Worm (Caenorhabditis elegans) whole organism, mixed stage, embryonic: Measurements from ENCODE around the gene C02B8.3.
A peak's percentile ranks its signal among the peaks of the same experiment; 100 is the strongest.

Experiments
- M03D4.4 ChIP-seq: sonication (generic microtip); optimal IDR thresholded peaks from 2 replicates; lab custom pipeline; 2017; ENCODE audit warnings: mild to moderate bottlenecking, missing genetic modification characterization, missing compliant biosample characterization
- blmp-1 ChIP-seq: fragments of 150-350 bp; optimal IDR thresholded peaks from 2 replicates; lab custom pipeline; 2014; ENCODE audit warnings: missing biosample characterization, missing genetic modification characterization
- ceh-39 ChIP-seq: fragments of 150-350 bp; optimal IDR thresholded peaks from 2 replicates; lab custom pipeline; 2014; ENCODE audit warnings: missing biosample characterization, missing genetic modification characterization
- ceh-43 ChIP-seq: fragments of 200-800 bp; sonication (Bioruptor generic); optimal IDR thresholded peaks from 2 replicates; lab custom pipeline; 2018; ENCODE audit warnings: mild to moderate bottlenecking, missing genetic modification characterization, moderate library complexity, missing compliant biosample characterization
- ceh-83 ChIP-seq: fragments of 200-800 bp; sonication (Bioruptor generic); optimal IDR thresholded peaks from 2 replicates; lab custom pipeline; 2018; ENCODE audit warnings: mild to moderate bottlenecking, missing genetic modification characterization, missing compliant biosample characterization
- ces-1 ChIP-seq: fragments of 150-350 bp; optimal IDR thresholded peaks from 2 replicates; lab custom pipeline; 2014; ENCODE audit warnings: missing biosample characterization, missing genetic modification reagents, missing genetic modification characterization
- cnd-1 ChIP-seq: fragments of 200-800 bp; sonication (Bioruptor generic); optimal IDR thresholded peaks from 2 replicates; lab custom pipeline; 2018; ENCODE audit warnings: mild to moderate bottlenecking, missing genetic modification characterization, missing compliant biosample characterization
- elt-1 ChIP-seq: sonication (generic microtip); optimal IDR thresholded peaks from 2 replicates; lab custom pipeline; 2017; ENCODE audit warnings: missing genetic modification characterization, mild to moderate bottlenecking, missing compliant biosample characterization, antibody characterized with exemption, moderate library complexity, borderline replicate concordance; ENCODE audit not compliant: insufficient read depth
- elt-3 ChIP-seq: fragments of 150-350 bp; optimal IDR thresholded peaks from 2 replicates; lab custom pipeline; 2014; ENCODE audit warnings: missing biosample characterization, missing genetic modification characterization
- ham-2 ChIP-seq: fragments of 200-800 bp; sonication (Bioruptor generic); optimal IDR thresholded peaks from 2 replicates; lab custom pipeline; 2018; ENCODE audit warnings: mild to moderate bottlenecking, missing genetic modification characterization, missing compliant biosample characterization
- hlh-1 ChIP-seq: fragments of 150-350 bp; optimal IDR thresholded peaks from 2 replicates; lab custom pipeline; 2014; ENCODE audit warnings: missing biosample characterization, missing genetic modification reagents, missing genetic modification characterization
- lin-13 ChIP-seq: fragments of 150-350 bp; optimal IDR thresholded peaks from 2 replicates; lab custom pipeline; 2014; ENCODE audit warnings: missing biosample characterization, missing genetic modification characterization
- lin-32 ChIP-seq: fragments of 200-800 bp; sonication (Bioruptor generic); optimal IDR thresholded peaks from 2 replicates; lab custom pipeline; 2018; ENCODE audit warnings: mild to moderate bottlenecking, missing genetic modification characterization, missing compliant biosample characterization
- lsy-2 ChIP-seq: fragments of 150-350 bp; optimal IDR thresholded peaks from 2 replicates; lab custom pipeline; 2014; ENCODE audit warnings: missing biosample characterization, missing genetic modification characterization
- mep-1 ChIP-seq: fragments of 150-350 bp; optimal IDR thresholded peaks from 2 replicates; lab custom pipeline; 2017; ENCODE audit warnings: missing biosample characterization, missing genetic modification reagents, missing genetic modification characterization, inconsistent platforms
- mls-2 ChIP-seq: sonication (generic microtip); optimal IDR thresholded peaks from 2 replicates; lab custom pipeline; 2016; ENCODE audit warnings: mild to moderate bottlenecking, missing genetic modification characterization, moderate library complexity, missing compliant biosample characterization
- nhr-12 ChIP-seq: fragments of 150-350 bp; optimal IDR thresholded peaks from 2 replicates; lab custom pipeline; 2014; ENCODE audit warnings: missing biosample characterization, missing genetic modification characterization
- nhr-2 ChIP-seq: fragments of 150-350 bp; optimal IDR thresholded peaks from 2 replicates; lab custom pipeline; 2014; ENCODE audit warnings: missing biosample characterization, missing genetic modification characterization
- nhr-237 ChIP-seq: fragments of 150-350 bp; optimal IDR thresholded peaks from 2 replicates; lab custom pipeline; 2014; ENCODE audit warnings: missing biosample characterization, missing genetic modification characterization
- nhr-28 ChIP-seq: fragments of 150-350 bp; optimal IDR thresholded peaks from 2 replicates; lab custom pipeline; 2014; ENCODE audit warnings: missing biosample characterization, missing genetic modification characterization
- pha-4 ChIP-seq: fragments of 150-350 bp; optimal IDR thresholded peaks from 2 replicates; lab custom pipeline; 2018; ENCODE audit warnings: missing biosample characterization, missing genetic modification reagents, missing genetic modification characterization
- sem-2 ChIP-seq: fragments of 200-800 bp; sonication (Bioruptor generic); optimal IDR thresholded peaks from 2 replicates; lab custom pipeline; 2018; ENCODE audit warnings: mild to moderate bottlenecking, missing genetic modification characterization, missing compliant biosample characterization
- sptf-1 ChIP-seq: sonication (generic microtip); optimal IDR thresholded peaks from 2 replicates; lab custom pipeline; 2017; ENCODE audit warnings: mild to moderate bottlenecking, missing genetic modification characterization, moderate library complexity, missing compliant biosample characterization
- tbx-8 ChIP-seq: fragments of 200-800 bp; sonication (Bioruptor generic); optimal IDR thresholded peaks from 2 replicates; lab custom pipeline; 2018; ENCODE audit warnings: mild to moderate bottlenecking, missing genetic modification characterization, moderate library complexity, missing compliant biosample characterization
- unc-39 ChIP-seq: fragments of 150-350 bp; optimal IDR thresholded peaks from 2 replicates; lab custom pipeline; 2014; ENCODE audit warnings: missing biosample characterization, missing genetic modification characterization
- unc-62 ChIP-seq: fragments of 150-350 bp; optimal IDR thresholded peaks from 2 replicates; lab custom pipeline; 2014; ENCODE audit warnings: missing biosample characterization, missing genetic modification reagents, missing genetic modification characterization
- zip-8 ChIP-seq: fragments of 150-350 bp; optimal IDR thresholded peaks from 2 replicates; lab custom pipeline; 2014; ENCODE audit warnings: missing biosample characterization, missing genetic modification characterization
- ztf-11 ChIP-seq: fragments of 150-350 bp; optimal IDR thresholded peaks from 2 replicates; lab custom pipeline; 2014; ENCODE audit warnings: missing biosample characterization, missing genetic modification characterization

Gene C02B8.3

ce11 chrX:8156502-8156901, 17.3 kb downstream of the C02B8.3 start:
- TF ChIP-seq ces-1, result no peak
- TF ChIP-seq elt-3, result no peak
- no peak for TF ChIP-seq nhr-28 (tag; lab: Kevin White, UChicago)

ce11 chrX:8157132-8157531, 17.9 kb downstream of the C02B8.3 start:
- TF ChIP-seq nhr-2 (tag; lab: Kevin White, UChicago) (peak; percentile 12), sptf-1 (tag; lab: Kevin White, UChicago) (peak; percentile 58), hlh-1 (peak; percentile 1), tbx-8 (GFP tag; lab: Kevin White, UChicago) (no peak), zip-8 (tag; lab: Kevin White, UChicago) (no peak), nhr-237 (tag; lab: Kevin White, UChicago) (no peak), pha-4 (peak; percentile 46), lin-32 (GFP tag; lab: Kevin White, UChicago) (peak; percentile 38), lin-13 (peak; percentile 95), ces-1 (peak; percentile 18), mep-1 (tag; lab: Kevin White, UChicago) (peak; percentile 94), nhr-12 (no peak), elt-3 (no peak), ztf-11 (peak; percentile 91), cnd-1 (peak; percentile 56), elt-1 (no peak), unc-62 (GFP tag; lab: Kevin White, UChicago) (peak; percentile 30), M03D4.4 (no peak), ham-2 (GFP tag; lab: Kevin White, UChicago) (peak; percentile 60), ceh-39 (tag; lab: Kevin White, UChicago) (peak; percentile 68), lsy-2 (tag; lab: Kevin White, UChicago) (peak; percentile 45)

ce11 chrX:8158975-8159813, 19.9 kb downstream of the C02B8.3 start, which contains the start of gene hil-3:
hil-3 (plus strand) TSS chrX:8159169.
- TF ChIP-seq blmp-1 (tag; lab: Kevin White, UChicago) (no peak), sptf-1 (tag; lab: Kevin White, UChicago) (no peak), ztf-11 (peak; percentile 40), cnd-1 (peak; percentile 48), elt-3 (no peak), lin-13 (peak; percentile 75), lsy-2 (tag; lab: Kevin White, UChicago) (peak; percentile 11), mep-1 (tag; lab: Kevin White, UChicago) (peak; percentile 76), pha-4 (peak; percentile 34), sem-2 (GFP tag; lab: Kevin White, UChicago) (peak; percentile 26), mls-2 (tag; lab: Kevin White, UChicago) (no peak), tbx-8 (GFP tag; lab: Kevin White, UChicago) (no peak), ceh-83 (GFP tag; lab: Kevin White, UChicago) (peak; percentile 64), unc-39 (no peak), M03D4.4 (no peak)

ce11 chrX:8160016-8160415, 20.8 kb downstream of the C02B8.3 start:
- TF ChIP-seq ztf-11, result peak; percentile 20
- TF ChIP-seq ceh-39 (tag; lab: Kevin White, UChicago), result peak; percentile 70
- peak; percentile 14 for TF ChIP-seq ceh-43
- no peak for TF ChIP-seq blmp-1 (tag; lab: Kevin White, UChicago)
- peak; percentile 52 for TF ChIP-seq cnd-1
- TF ChIP-seq mep-1 (tag; lab: Kevin White, UChicago), result peak; percentile 56
- no peak for TF ChIP-seq ceh-83 (GFP tag; lab: Kevin White, UChicago)
- no peak for TF ChIP-seq sptf-1 (tag; lab: Kevin White, UChicago)
- no peak for TF ChIP-seq lin-32 (GFP tag; lab: Kevin White, UChicago)
- TF ChIP-seq sem-2 (GFP tag; lab: Kevin White, UChicago), result no peak
- TF ChIP-seq hlh-1, result peak; percentile 3
- TF ChIP-seq nhr-237 (tag; lab: Kevin White, UChicago), result no peak
- TF ChIP-seq nhr-2 (tag; lab: Kevin White, UChicago), result peak; percentile 72
- TF ChIP-seq zip-8 (tag; lab: Kevin White, UChicago), result peak; percentile 47
- TF ChIP-seq, all 35 proteins: peak for 8

ce11 chrX:8162793-8163192, 23.5 kb downstream of the C02B8.3 start, which contains the start of gene F22F1.3:
F22F1.3 (minus strand) TSS chrX:8163073.
- TF ChIP-seq ceh-43, result no peak
- TF ChIP-seq unc-62 (GFP tag; lab: Kevin White, UChicago), result no peak
- no peak for TF ChIP-seq blmp-1 (tag; lab: Kevin White, UChicago)
- TF ChIP-seq ces-1, result no peak
- no peak for TF ChIP-seq cnd-1
- TF ChIP-seq nhr-12, result no peak
- no peak for TF ChIP-seq ham-2 (GFP tag; lab: Kevin White, UChicago)
- TF ChIP-seq hlh-1, result no peak
- no peak for TF ChIP-seq unc-39
- TF ChIP-seq lin-32 (GFP tag; lab: Kevin White, UChicago), result no peak
- no peak for TF ChIP-seq sem-2 (GFP tag; lab: Kevin White, UChicago)
